Fruit fly (Drosophila melanogaster): ENCODE measurements around the gene sty.

sty gene

dm6 chr3L:3388708-3389665 lies 35.7 kb downstream of the sty start:
- TF ChIP-seq ttk (GFP tag; IDR thresholded peaks at IDR 0.05) (peak; percentile 11; the same call in 1 of the 2 replicates), CG14667 (GFP tag; IDR thresholded peaks at IDR 0.05) (no peak), CG13123 (GFP tag; optimal IDR thresholded peaks at IDR 0.05) (no peak), Deaf1 (tag; optimal IDR thresholded peaks at IDR 0.05) (no peak), CG2875 (GFP tag; optimal IDR thresholded peaks at IDR 0.05) (no peak), Hsf (GFP tag; optimal IDR thresholded peaks at IDR 0.05) (no peak), hkb (optimal IDR thresholded peaks at IDR 0.05) (no peak), hkb (GFP tag; IDR thresholded peaks at IDR 0.05) (no peak; the same call in 1 of the 2 replicates), CG42726 (GFP tag; IDR thresholded peaks at IDR 0.05; ENCODE audit: partially characterized antibody) (no peak), trem (tag; optimal IDR thresholded peaks at IDR 0.05) (no peak), Max (GFP tag; optimal IDR thresholded peaks at IDR 0.05) (no peak), CG16863 (GFP tag; optimal IDR thresholded peaks at IDR 0.05) (no peak), CoRest (tag; optimal IDR thresholded peaks at IDR 0.05) (no peak), CG17802 (tag; optimal IDR thresholded peaks at IDR 0.05) (peak; percentile 41), CG11504 (tag; optimal IDR thresholded peaks at IDR 0.05) (no peak), ranshi (GFP tag; IDR thresholded peaks at IDR 0.05) (peak; percentile 17; the same call in 1 of the 2 replicates), C15 (GFP tag; IDR thresholded peaks at IDR 0.05) (no peak), fu2 (GFP tag; optimal IDR thresholded peaks at IDR 0.05) (no peak), CG12744 (GFP tag; optimal IDR thresholded peaks at IDR 0.05) (no peak), CG17359 (tag; optimal IDR thresholded peaks at IDR 0.05) (peak; percentile 58), org-1 (GFP tag; optimal IDR thresholded peaks at IDR 0.05) (no peak), CG18599 (GFP tag; optimal IDR thresholded peaks at IDR 0.05) (no peak), sqz (GFP tag; optimal IDR thresholded peaks at IDR 0.05) (peak; percentile 80), Elba2 (GFP tag; optimal IDR thresholded peaks at IDR 0.05) (no peak), her (GFP tag; optimal IDR thresholded peaks at IDR 0.05) (no peak), dysf (GFP tag; IDR thresholded peaks at IDR 0.05) (peak; percentile 31; the same call in 1 of the 3 replicates), Vsx1 (GFP tag; optimal IDR thresholded peaks at IDR 0.05) (no peak), CG34224 (GFP tag; IDR thresholded peaks at IDR 0.05; ENCODE audit: partially characterized antibody) (no peak), da (GFP tag; optimal IDR thresholded peaks at IDR 0.05) (no peak), crc (GFP tag; optimal IDR thresholded peaks at IDR 0.05) (no peak), Dp (GFP tag; optimal IDR thresholded peaks at IDR 0.05) (no peak), hb (GFP tag; IDR thresholded peaks at IDR 0.05; ENCODE audit: partially characterized antibody) (no peak), Hr51 (GFP tag; optimal IDR thresholded peaks at IDR 0.05) (no peak), slbo (GFP tag; IDR thresholded peaks at IDR 0.05) (no peak), Asciz (GFP tag; optimal IDR thresholded peaks at IDR 0.05) (no peak), CG4854 (GFP tag; optimal IDR thresholded peaks at IDR 0.05) (no peak), sens-2 (GFP tag; IDR thresholded peaks at IDR 0.05) (no peak), CG10543 (GFP tag; optimal IDR thresholded peaks at IDR 0.05) (peak; percentile 8), CG10366 (GFP tag; IDR thresholded peaks at IDR 0.05) (peak; percentile 40; the same call in 1 of the 2 replicates), tx (GFP tag; optimal IDR thresholded peaks at IDR 0.05) (no peak), tll (GFP tag; optimal IDR thresholded peaks at IDR 0.05) (no peak), CG9215 (GFP tag; IDR thresholded peaks at IDR 0.05) (no peak), Lpt (GFP tag; optimal IDR thresholded peaks at IDR 0.05) (no peak), abd-A (tag; optimal IDR thresholded peaks at IDR 0.05) (no peak), pum (GFP tag; optimal IDR thresholded peaks at IDR 0.05) (no peak), CG32532 (GFP tag; IDR thresholded peaks at IDR 0.05) (0 out of 2 replicates have a peak, but pooled peaks have one; percentile 26), onecut (GFP tag; IDR thresholded peaks at IDR 0.05) (no peak), CG6854 (GFP tag; optimal IDR thresholded peaks at IDR 0.05) (no peak), dpn (GFP tag; optimal IDR thresholded peaks at IDR 0.05) (no peak)
